Worm (Caenorhabditis elegans) whole organism, late embryonic: ENCODE measurements around the gene atf-6.

Source experiments
- C38D4.7 ChIP-seq: fragments of 200-800 bp; sonication (Bioruptor generic); optimal IDR thresholded peaks from 2 replicates; lab custom pipeline; 2018; ENCODE audit warnings: mild to moderate bottlenecking, missing genetic modification characterization, moderate library complexity, missing compliant biosample characterization
- K02D7.2 ChIP-seq: sonication (generic microtip); optimal IDR thresholded peaks from 2 replicates; lab custom pipeline; 2017; ENCODE audit warnings: mild to moderate bottlenecking, missing genetic modification characterization, missing compliant biosample characterization
- K09A11.1 ChIP-seq: sonication (generic microtip); optimal IDR thresholded peaks from 2 replicates; lab custom pipeline; 2017; ENCODE audit warnings: antibody characterized with exemption, mild to moderate bottlenecking, missing genetic modification characterization, missing compliant biosample characterization; ENCODE audit not compliant: insufficient read depth
- ahr-1 ChIP-seq: sonication (generic microtip); optimal IDR thresholded peaks from 2 replicates; lab custom pipeline; 2016; ENCODE audit warnings: missing genetic modification characterization, missing compliant biosample characterization
- ama-1 ChIP-seq: fragments of 150-350 bp; optimal IDR thresholded peaks from 2 replicates; lab custom pipeline; 2014
- ceh-18 ChIP-seq: sonication (generic microtip); optimal IDR thresholded peaks from 2 replicates; lab custom pipeline; 2016; ENCODE audit warnings: missing genetic modification characterization, missing compliant biosample characterization
- ceh-19 ChIP-seq: fragments of 200-800 bp; sonication (Bioruptor generic); optimal IDR thresholded peaks from 2 replicates; lab custom pipeline; 2018; ENCODE audit warnings: mild to moderate bottlenecking, missing genetic modification characterization, missing compliant biosample characterization
- ceh-2 ChIP-seq: sonication (generic microtip); optimal IDR thresholded peaks from 2 replicates; lab custom pipeline; 2016; ENCODE audit warnings: missing genotype, missing genetic modification characterization, missing compliant biosample characterization
- ceh-22 ChIP-seq: sonication (generic microtip); optimal IDR thresholded peaks from 2 replicates; lab custom pipeline; 2017; ENCODE audit warnings: missing biosample characterization, missing genetic modification characterization
- ceh-24 ChIP-seq: sonication (generic microtip); optimal IDR thresholded peaks from 2 replicates; lab custom pipeline; 2016; ENCODE audit warnings: mild to moderate bottlenecking, missing genetic modification characterization, missing compliant biosample characterization
- ceh-31 ChIP-seq: sonication (generic microtip); optimal IDR thresholded peaks from 2 replicates; lab custom pipeline; 2016; ENCODE audit warnings: missing genetic modification characterization, missing compliant biosample characterization
- ceh-45 ChIP-seq: fragments of 200-800 bp; sonication (Bioruptor generic); IDR thresholded peaks from 2 replicates; pipeline ENCODE4 v1.3.6; 2022; ENCODE audit warnings: missing genetic modification reagents, missing genetic modification characterization, missing compliant biosample characterization
- ceh-6 ChIP-seq: fragments of 200-800 bp; sonication (Bioruptor generic); optimal IDR thresholded peaks from 2 replicates; lab custom pipeline; 2018; ENCODE audit warnings: mild to moderate bottlenecking, missing genetic modification characterization, missing compliant biosample characterization
- dmd-4 ChIP-seq: sonication (generic microtip); optimal IDR thresholded peaks from 2 replicates; lab custom pipeline; 2016; ENCODE audit warnings: borderline replicate concordance, missing genetic modification characterization, missing compliant biosample characterization
- dve-1 ChIP-seq: sonication (generic microtip); optimal IDR thresholded peaks from 2 replicates; lab custom pipeline; 2017; ENCODE audit warnings: antibody characterized with exemption, mild to moderate bottlenecking, missing genetic modification characterization, missing compliant biosample characterization
- eyg-1 ChIP-seq: sonication (generic microtip); optimal IDR thresholded peaks from 2 replicates; lab custom pipeline; 2016; ENCODE audit warnings: missing genotype, missing genetic modification characterization, missing compliant biosample characterization
- fkh-10 ChIP-seq: fragments of 150-350 bp; optimal IDR thresholded peaks from 2 replicates; lab custom pipeline; 2014; ENCODE audit warnings: missing biosample characterization, missing genetic modification reagents, missing genetic modification characterization
- fkh-6 ChIP-seq: sonication (generic microtip); optimal IDR thresholded peaks from 2 replicates; lab custom pipeline; 2016; ENCODE audit warnings: missing genetic modification characterization, missing compliant biosample characterization
- hlh-15 ChIP-seq: sonication (generic microtip); optimal IDR thresholded peaks from 2 replicates; lab custom pipeline; 2016; ENCODE audit warnings: missing genetic modification characterization, missing compliant biosample characterization
- hlh-6 ChIP-seq: sonication (generic microtip); optimal IDR thresholded peaks from 2 replicates; lab custom pipeline; 2016; ENCODE audit warnings: missing genotype, missing genetic modification characterization, missing compliant biosample characterization
- hlh-8 ChIP-seq: sonication (generic microtip); optimal IDR thresholded peaks from 2 replicates; lab custom pipeline; 2016; ENCODE audit warnings: missing genotype, missing genetic modification characterization, missing compliant biosample characterization
- mec-3 ChIP-seq: sonication (generic microtip); optimal IDR thresholded peaks from 2 replicates; lab custom pipeline; 2016; ENCODE audit warnings: borderline replicate concordance, missing genetic modification characterization, missing compliant biosample characterization
- nfya-1 ChIP-seq: sonication (generic microtip); optimal IDR thresholded peaks from 2 replicates; lab custom pipeline; 2017; ENCODE audit warnings: missing genetic modification characterization, mild to moderate bottlenecking, missing compliant biosample characterization, antibody characterized with exemption, moderate library complexity
- nhr-232 ChIP-seq: sonication (generic microtip); optimal IDR thresholded peaks from 2 replicates; lab custom pipeline; 2016; ENCODE audit warnings: missing genetic modification characterization, missing compliant biosample characterization
- npax-4 ChIP-seq: sonication (generic microtip); optimal IDR thresholded peaks from 2 replicates; lab custom pipeline; 2016; ENCODE audit warnings: missing genetic modification characterization, missing compliant biosample characterization
- odd-2 ChIP-seq: sonication (generic microtip); optimal IDR thresholded peaks from 2 replicates; lab custom pipeline; 2017; ENCODE audit warnings: antibody characterized with exemption, mild to moderate bottlenecking, missing genetic modification characterization, missing compliant biosample characterization
- pat-9 ChIP-seq: fragments of 200-800 bp; sonication (Bioruptor generic); optimal IDR thresholded peaks from 2 replicates; lab custom pipeline; 2018; ENCODE audit warnings: mild to moderate bottlenecking, missing genetic modification characterization, moderate library complexity, missing compliant biosample characterization
- pax-1 ChIP-seq: fragments of 150-350 bp; optimal IDR thresholded peaks from 2 replicates; lab custom pipeline; 2014; ENCODE audit warnings: missing biosample characterization, missing genetic modification characterization
- pha-2 ChIP-seq: sonication (generic microtip); optimal IDR thresholded peaks from 2 replicates; lab custom pipeline; 2017; ENCODE audit warnings: mild to moderate bottlenecking, missing genetic modification characterization, missing compliant biosample characterization
- pros-1 ChIP-seq: fragments of 150-350 bp; optimal IDR thresholded peaks from 2 replicates; lab custom pipeline; 2014; ENCODE audit warnings: missing biosample characterization, missing genetic modification reagents, missing genetic modification characterization
- ref-2 ChIP-seq: sonication (generic microtip); optimal IDR thresholded peaks from 2 replicates; lab custom pipeline; 2016; ENCODE audit warnings: missing genetic modification characterization, missing compliant biosample characterization
- rnt-1 ChIP-seq: sonication (generic microtip); optimal IDR thresholded peaks from 2 replicates; lab custom pipeline; 2016; ENCODE audit warnings: missing genetic modification characterization, missing compliant biosample characterization
- sdc-2 ChIP-seq: sonication (generic microtip); optimal IDR thresholded peaks from 2 replicates; lab custom pipeline; 2016; ENCODE audit warnings: missing genotype, missing genetic modification characterization, missing compliant biosample characterization
- sox-4 ChIP-seq: sonication (generic microtip); optimal IDR thresholded peaks from 2 replicates; lab custom pipeline; 2017; ENCODE audit warnings: mild to moderate bottlenecking, missing genetic modification characterization, inconsistent platforms, missing compliant biosample characterization
- tbx-7 ChIP-seq: sonication (generic microtip); optimal IDR thresholded peaks from 2 replicates; lab custom pipeline; 2016; ENCODE audit warnings: missing genotype, missing genetic modification characterization, missing compliant biosample characterization
- ttx-3 ChIP-seq: sonication (generic microtip); optimal IDR thresholded peaks from 2 replicates; lab custom pipeline; 2016; ENCODE audit warnings: missing genetic modification reagents, missing genetic modification characterization, missing compliant biosample characterization
- unc-42 ChIP-seq: sonication (generic microtip); optimal IDR thresholded peaks from 2 replicates; lab custom pipeline; 2016; ENCODE audit warnings: missing genotype, missing genetic modification characterization, missing compliant biosample characterization
- unc-86 ChIP-seq: sonication (generic microtip); optimal IDR thresholded peaks from 2 replicates; lab custom pipeline; 2016; ENCODE audit warnings: missing genetic modification characterization, missing compliant biosample characterization
- zip-5 ChIP-seq: sonication (generic microtip); optimal IDR thresholded peaks from 2 replicates; lab custom pipeline; 2016; ENCODE audit warnings: missing genetic modification characterization, missing compliant biosample characterization
- ztf-16 ChIP-seq: sonication (generic microtip); optimal IDR thresholded peaks from 2 replicates; lab custom pipeline; 2017; ENCODE audit warnings: missing genetic modification characterization, missing compliant biosample characterization

Gene atf-6

ce11 chrX:12510148-12510785, 29.5 kb downstream of the atf-6 start (continued):
- TF ChIP-seq pat-9 (tag; lab: Kevin White, UChicago) = no peak
- TF ChIP-seq sox-4 = no peak
- no peak for TF ChIP-seq sdc-2 (tag; lab: Kevin White, UChicago)
- TF ChIP-seq unc-86 (tag; lab: Kevin White, UChicago) = no peak
- no peak for TF ChIP-seq nhr-232 (tag; lab: Kevin White, UChicago)
- TF ChIP-seq hlh-15 (tag; lab: Kevin White, UChicago) = no peak
- TF ChIP-seq zip-5 (tag; lab: Kevin White, UChicago) = no peak
- no peak for TF ChIP-seq dmd-4 (tag; lab: Kevin White, UChicago)
- no peak for TF ChIP-seq pha-2 (tag; lab: Kevin White, UChicago)
- no peak for TF ChIP-seq pros-1 (tag; lab: Kevin White, UChicago)
- TF ChIP-seq K09A11.1 = no peak
- no peak for TF ChIP-seq mec-3 (tag; lab: Kevin White, UChicago)
- peak; percentile 92 for TF ChIP-seq unc-42
- peak; percentile 54 for TF ChIP-seq ceh-31 (tag; lab: Kevin White, UChicago)
- TF ChIP-seq ceh-18 (tag; lab: Kevin White, UChicago) = peak; percentile 84
- no peak for TF ChIP-seq npax-4
- TF ChIP-seq hlh-6 (tag; lab: Kevin White, UChicago) = no peak
- no peak for TF ChIP-seq fkh-10 (GFP tag; lab: Kevin White, UChicago)
- no peak for TF ChIP-seq tbx-7 (tag; lab: Kevin White, UChicago)
- peak; percentile 70 for TF ChIP-seq rnt-1 (tag; lab: Kevin White, UChicago)
- TF ChIP-seq ref-2 = no peak
- no peak for TF ChIP-seq ztf-16
- no peak for TF ChIP-seq ama-1 (lab: Kevin White, UChicago)
- TF ChIP-seq C38D4.7 (GFP tag; lab: Kevin White, UChicago) = peak; percentile 23
- TF ChIP-seq, all 69 proteins: peak for 13

ce11 chrX:12511384-12512007, 30.7 kb downstream of the atf-6 start:
- TF ChIP-seq rnt-1 (tag; lab: Kevin White, UChicago) (peak; percentile 42), ztf-16 (no peak), pax-1 (no peak), mec-3 (tag; lab: Kevin White, UChicago) (no peak), nfya-1 (tag; lab: Kevin White, UChicago) (no peak), ceh-45 (GFP tag; lab: Robert Waterston, UW) (no peak)
- TF ChIP-seq, all 69 proteins: peak for 1

- TF ChIP-seq hlh-6 (tag; lab: Kevin White, UChicago) (no peak), hlh-8 (tag; lab: Kevin White, UChicago) (no peak), fkh-6 (tag; lab: Kevin White, UChicago) (no peak), pat-9 (tag; lab: Kevin White, UChicago) (no peak), K02D7.2 (tag; lab: Kevin White, UChicago) (no peak), zip-5 (tag; lab: Kevin White, UChicago) (no peak), ceh-24 (tag; lab: Kevin White, UChicago) (no peak), ttx-3 (tag; lab: Kevin White, UChicago) (no peak), ceh-2 (tag; lab: Kevin White, UChicago) (no peak), ceh-6 (GFP tag; lab: Kevin White, UChicago) (no peak), mec-3 (tag; lab: Kevin White, UChicago) (no peak), odd-2 (tag; lab: Kevin White, UChicago) (no peak), ahr-1 (tag; lab: Kevin White, UChicago) (no peak), pha-2 (tag; lab: Kevin White, UChicago) (no peak), dve-1 (tag; lab: Kevin White, UChicago) (no peak), eyg-1 (no peak), ceh-19 (GFP tag; lab: Kevin White, UChicago) (no peak), ceh-45 (GFP tag; lab: Robert Waterston, UW) (no peak), ceh-22 (no peak), C38D4.7 (GFP tag; lab: Kevin White, UChicago) (no peak)
Observed at ce11 chrX:12512472-12513137, 31.9 kb downstream of the atf-6 start.
